Worm (Caenorhabditis elegans) whole organism, early embryonic: ENCODE results near the gene ooc-5.

Source experiments
- F13C5.2 ChIP-seq: sonication (generic microtip); optimal IDR thresholded peaks from 2 replicates; lab custom pipeline; 2017; ENCODE audit warnings: mild to moderate bottlenecking, missing genetic modification characterization, inconsistent platforms, missing compliant biosample characterization
- aly-1 ChIP-seq: sonication (generic microtip); optimal IDR thresholded peaks from 2 replicates; lab custom pipeline; 2016; ENCODE audit warnings: missing genetic modification characterization, missing compliant biosample characterization
- ama-1 ChIP-seq: fragments of 150-350 bp; optimal IDR thresholded peaks from 2 replicates; lab custom pipeline; 2014
- ceh-13 ChIP-seq: fragments of 200-800 bp; sonication (Bioruptor generic); optimal IDR thresholded peaks from 2 replicates; lab custom pipeline; 2018; ENCODE audit warnings: mild to moderate bottlenecking, missing genetic modification characterization, missing compliant biosample characterization
- ceh-36 ChIP-seq: sonication (generic microtip); optimal IDR thresholded peaks from 2 replicates; lab custom pipeline; 2016; ENCODE audit warnings: missing genetic modification characterization, inconsistent platforms, missing compliant biosample characterization
- hmbx-1 ChIP-seq: sonication (generic microtip); optimal IDR thresholded peaks from 2 replicates; lab custom pipeline; 2016; ENCODE audit warnings: mild to moderate bottlenecking, missing genetic modification characterization, missing compliant biosample characterization
- hmg-4 ChIP-seq: fragments of 200-800 bp; sonication (Bioruptor generic); optimal IDR thresholded peaks from 2 replicates; lab custom pipeline; 2018; ENCODE audit warnings: mild to moderate bottlenecking, missing genetic modification characterization, missing compliant biosample characterization
- hnd-1 ChIP-seq: sonication (generic microtip); optimal IDR thresholded peaks from 2 replicates; lab custom pipeline; 2016; ENCODE audit warnings: missing genetic modification characterization, missing compliant biosample characterization
- scrt-1 ChIP-seq: fragments of 200-800 bp; sonication (Bioruptor generic); IDR thresholded peaks from 2 replicates; pipeline ENCODE4 v1.3.6; 2022; ENCODE audit warnings: missing genetic modification characterization, missing compliant biosample characterization
- tbx-37 ChIP-seq: fragments of 200-800 bp; sonication (Bioruptor generic); conservative IDR thresholded peaks from 2 replicates; pipeline ENCODE4 v1.3.6; 2022; ENCODE audit warnings: missing genetic modification reagents, missing genetic modification characterization, missing compliant biosample characterization
- tra-4 ChIP-seq: sonication (generic microtip); optimal IDR thresholded peaks from 2 replicates; lab custom pipeline; 2017; ENCODE audit warnings: missing genetic modification characterization, missing compliant biosample characterization

DNA sequence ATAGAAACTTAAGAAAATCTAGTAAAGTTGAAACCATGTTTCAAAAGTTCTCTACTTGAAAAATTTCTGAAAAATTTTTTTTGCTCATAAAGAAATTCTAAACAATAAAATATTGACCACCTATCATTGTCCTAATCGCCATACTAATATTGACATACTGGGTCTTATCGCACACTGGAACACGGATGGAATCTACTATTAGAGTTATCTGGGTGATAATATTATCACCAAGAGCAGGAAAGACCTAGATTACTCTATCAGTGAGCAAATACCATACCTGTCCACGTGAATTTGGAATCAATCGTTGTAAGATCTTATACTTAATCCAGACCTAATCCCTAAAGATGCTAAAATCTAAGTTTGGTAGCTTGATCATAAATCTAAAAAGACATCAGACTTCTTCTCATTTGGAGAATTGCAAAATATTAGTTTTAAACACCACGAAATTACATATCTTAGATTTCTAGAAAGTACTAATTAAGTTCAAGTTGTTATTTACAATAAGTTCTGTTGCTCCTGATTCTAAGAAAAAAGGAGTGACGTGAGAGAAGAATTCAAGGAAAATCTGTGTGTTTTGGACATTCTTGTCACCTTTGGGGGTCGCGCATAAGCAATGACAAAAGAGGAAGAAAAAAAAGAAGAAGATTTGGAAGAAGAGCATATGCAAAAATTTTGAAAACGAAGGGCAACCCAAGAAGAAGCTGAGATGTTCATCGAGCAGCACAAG lies 17.2 kb downstream of the ooc-5 start:
- TF ChIP-seq ama-1 (lab: Kevin White, UChicago) (no peak), ceh-36 (tag; lab: Kevin White, UChicago) (no peak), F13C5.2 (no peak), ceh-13 (GFP tag; lab: Kevin White, UChicago) (no peak), tra-4 (no peak), hmbx-1 (tag; lab: Kevin White, UChicago) (no peak), hmg-4 (GFP tag; lab: Kevin White, UChicago) (no peak), hnd-1 (no peak), tbx-37 (GFP tag; lab: Robert Waterston, UW) (no peak), scrt-1 (no peak), aly-1 (tag; lab: Kevin White, UChicago) (no peak)
